Fruit fly (Drosophila melanogaster) whole organism, embryonic: ENCODE results near the gene CG34300.

Source experiments
- CG11398 ChIP-seq: fragments of 200-800 bp; sonication (Bioruptor generic); optimal IDR thresholded peaks from 2 replicates; lab custom pipeline; 2016; ENCODE audit warnings: missing biosample characterization, missing genetic modification characterization
- CG12659 ChIP-seq: fragments of 200-800 bp; sonication (Bioruptor generic); optimal IDR thresholded peaks from 3 replicates; lab custom pipeline; 2017; ENCODE audit warnings: mild to moderate bottlenecking, missing biosample characterization, missing genetic modification reagents, missing genetic modification characterization
- CG15073 ChIP-seq: fragments of 200-800 bp; sonication (Bioruptor generic); optimal IDR thresholded peaks from 2 replicates; lab custom pipeline; 2016; ENCODE audit warnings: missing biosample characterization, missing genetic modification characterization
- CG1602 ChIP-seq: fragments of 200-800 bp; sonication (Bioruptor generic); optimal IDR thresholded peaks from 3 replicates; lab custom pipeline; 2016; ENCODE audit warnings: missing biosample characterization, missing genetic modification characterization
- CG16779 ChIP-seq: fragments of 200-800 bp; sonication (Bioruptor generic); IDR thresholded peaks from 2 replicates; pipeline ENCODE4 v1.3.6; 2022; ENCODE audit warnings: missing biosample characterization, missing genetic modification characterization
- CG17186 ChIP-seq: fragments of 200-800 bp; sonication (Bioruptor generic); optimal IDR thresholded peaks from 3 replicates; lab custom pipeline; 2017; ENCODE audit warnings: missing biosample characterization, missing genetic modification reagents, missing genetic modification characterization
- CG17568 ChIP-seq: fragments of 200-800 bp; sonication (Bioruptor generic); optimal IDR thresholded peaks from 2 replicates; lab custom pipeline; 2018; ENCODE audit warnings: missing biosample characterization, mild to moderate bottlenecking, missing genetic modification characterization, moderate library complexity
- CG2129 ChIP-seq: fragments of 200-800 bp; sonication (Bioruptor generic); IDR thresholded peaks from 2 replicates; pipeline ENCODE4 v1.3.6; 2022; ENCODE audit warnings: missing biosample characterization, missing genetic modification characterization; ENCODE audit not compliant: partially characterized antibody
- CG2889 ChIP-seq: fragments of 200-800 bp; sonication (Bioruptor generic); IDR thresholded peaks from 3 replicates; pipeline ENCODE4 v1.3.6; 2022; ENCODE audit warnings: missing biosample characterization, missing genetic modification characterization
- CG31441 ChIP-seq: fragments of 200-800 bp; sonication (Bioruptor generic); IDR thresholded peaks from 2 replicates; pipeline ENCODE4 v1.3.6; 2022; ENCODE audit warnings: missing biosample characterization, missing genetic modification characterization
- CG33557 ChIP-seq: fragments of 200-800 bp; sonication (Bioruptor generic); optimal IDR thresholded peaks from 2 replicates; lab custom pipeline; 2019; ENCODE audit warnings: missing biosample characterization, mild to moderate bottlenecking, missing genetic modification characterization, moderate library complexity
- CG3726 ChIP-seq: fragments of 200-800 bp; sonication (Bioruptor generic); IDR thresholded peaks from 3 replicates; pipeline ENCODE4, ENCODE4 v1.3.6; 2022; ENCODE audit warnings: missing biosample characterization, missing genetic modification characterization
- CG3995 ChIP-seq: fragments of 200-800 bp; sonication (Bioruptor generic); optimal IDR thresholded peaks from 3 replicates; lab custom pipeline; 2016; ENCODE audit warnings: missing biosample characterization, missing genetic modification characterization
- CG4328 ChIP-seq: fragments of 200-800 bp; sonication (Bioruptor generic); optimal IDR thresholded peaks from 3 replicates; lab custom pipeline; 2017; ENCODE audit warnings: missing biosample characterization, missing genetic modification reagents, missing genetic modification characterization
- CG43689 ChIP-seq: fragments of 200-800 bp; sonication (Bioruptor generic); IDR thresholded peaks from 2 replicates; pipeline ENCODE4 v1.3.6; 2022; ENCODE audit warnings: missing biosample characterization, missing genetic modification characterization
- CG4404 ChIP-seq: fragments of 200-800 bp; sonication (Bioruptor generic); IDR thresholded peaks from 2 replicates; pipeline ENCODE4 v1.3.6; 2022; ENCODE audit warnings: missing biosample characterization, missing genetic modification characterization
- CG6813 ChIP-seq: fragments of 200-800 bp; sonication (Bioruptor generic); optimal IDR thresholded peaks from 2 replicates; lab custom pipeline; 2017; ENCODE audit warnings: missing biosample characterization, missing genetic modification characterization, mild to moderate bottlenecking, moderate library complexity, missing genetic modification reagents
- Elba2 ChIP-seq: fragments of 200-800 bp; sonication (Bioruptor generic); optimal IDR thresholded peaks from 3 replicates; lab custom pipeline; 2016; ENCODE audit warnings: missing biosample characterization, missing genetic modification characterization
- Gug ChIP-seq: fragments of 200-800 bp; sonication (Bioruptor generic); IDR thresholded peaks from 4 replicates; pipeline ENCODE4 v1.3.6; 2022; ENCODE audit warnings: missing biosample characterization, missing genetic modification characterization
- HLH3B ChIP-seq: fragments of 200-800 bp; sonication (Bioruptor generic); IDR thresholded peaks from 2 replicates; pipeline ENCODE4 v1.3.6; 2022; ENCODE audit warnings: missing biosample characterization, missing genetic modification characterization
- Hr39 ChIP-seq: fragments of >200 bp; optimal IDR thresholded peaks from 2 replicates; lab custom pipeline; 2017
- Mes4 ChIP-seq: fragments of 200-800 bp; sonication (Bioruptor generic); optimal IDR thresholded peaks from 2 replicates; lab custom pipeline; 2016; ENCODE audit warnings: missing biosample characterization, missing genetic modification characterization
- NFAT ChIP-seq: fragments of 200-800 bp; sonication (Bioruptor generic); IDR thresholded peaks from 2 replicates; pipeline ENCODE4 v1.3.6; 2022; ENCODE audit warnings: missing biosample characterization, missing genetic modification characterization
- Poxn ChIP-seq: fragments of 200-800 bp; sonication (Bioruptor generic); IDR thresholded peaks from 2 replicates; pipeline ENCODE4 v1.3.6; 2022; ENCODE audit warnings: missing biosample characterization, missing genetic modification characterization
- Scr ChIP-seq: fragments of 200-800 bp; sonication (Bioruptor generic); IDR thresholded peaks from 2 replicates; pipeline ENCODE4 v1.3.6; 2022; ENCODE audit warnings: missing biosample characterization, missing genetic modification characterization; ENCODE audit not compliant: partially characterized antibody
- Spps ChIP-seq: fragments of 200-800 bp; sonication (Bioruptor generic); optimal IDR thresholded peaks from 2 replicates; lab custom pipeline; 2018; ENCODE audit warnings: missing biosample characterization, mild to moderate bottlenecking, missing genetic modification characterization
- Sry-δ ChIP-seq: fragments of 200-800 bp; sonication (Bioruptor generic); optimal IDR thresholded peaks from 2 replicates; lab custom pipeline; 2016; ENCODE audit warnings: missing biosample characterization, missing genetic modification characterization
- Stat92E ChIP-seq, 3 experiments: fragments of >200 bp in 2 of 3; fragments of 200-800 bp in 1 of 3; sonication (Bioruptor generic) in 1 of 3; optimal IDR thresholded peaks; 2 replicates each; lab custom pipeline; 2017 to 2019; ENCODE audit warnings: missing biosample characterization in 3 of 3, missing genetic modification characterization in 3 of 3, mild to moderate bottlenecking in 1 of 3, moderate library complexity in 1 of 3
- bigmax ChIP-seq: fragments of 200-800 bp; sonication (Bioruptor generic); optimal IDR thresholded peaks from 2 replicates; lab custom pipeline; 2018; ENCODE audit warnings: missing biosample characterization, mild to moderate bottlenecking, missing genetic modification characterization
- bsh ChIP-seq, 2 experiments: fragments of 200-800 bp; sonication (Bioruptor generic); optimal IDR thresholded peaks; 2 replicates each; lab custom pipeline; 2017 to 2018; ENCODE audit warnings: mild to moderate bottlenecking in 2 of 2, missing biosample characterization in 2 of 2, missing genetic modification characterization in 2 of 2, moderate library complexity in 1 of 2
- cato ChIP-seq: fragments of 200-800 bp; sonication (Bioruptor generic); optimal IDR thresholded peaks from 2 replicates; lab custom pipeline; 2016; ENCODE audit warnings: missing biosample characterization, missing genetic modification characterization, borderline replicate concordance
- cg ChIP-seq: fragments of 200-800 bp; sonication (Bioruptor generic); optimal IDR thresholded peaks from 3 replicates; lab custom pipeline; 2019; ENCODE audit warnings: missing biosample characterization, mild to moderate bottlenecking, missing genetic modification characterization, moderate library complexity
- chif ChIP-seq, 2 experiments: fragments of 200-800 bp; sonication (Bioruptor generic); optimal IDR thresholded peaks; 3 replicates each; lab custom pipeline; 2016; ENCODE audit warnings: missing biosample characterization in 2 of 2, missing genetic modification characterization in 2 of 2
- chinmo ChIP-seq: fragments of 200-800 bp; sonication (Bioruptor generic); IDR thresholded peaks from 4 replicates; pipeline ENCODE4 v1.3.6; 2022; ENCODE audit warnings: missing biosample characterization, missing genetic modification characterization; ENCODE audit not compliant: partially characterized antibody
- chm ChIP-seq: fragments of 200-800 bp; sonication (Bioruptor generic); IDR thresholded peaks from 2 replicates; pipeline ENCODE4 v1.3.6; 2022; ENCODE audit warnings: missing biosample characterization, missing genetic modification characterization
- cwo ChIP-seq: fragments of 200-800 bp; sonication (Bioruptor generic); optimal IDR thresholded peaks from 3 replicates; lab custom pipeline; 2017; ENCODE audit warnings: missing biosample characterization, missing genetic modification characterization, mild to moderate bottlenecking, moderate library complexity, missing genetic modification reagents
- eyg ChIP-seq: fragments of 200-800 bp; sonication (Bioruptor generic); optimal IDR thresholded peaks from 3 replicates; lab custom pipeline; 2016; ENCODE audit warnings: missing biosample characterization, missing genetic modification characterization
- fd3F ChIP-seq: fragments of 200-800 bp; sonication (Bioruptor generic); optimal IDR thresholded peaks from 2 replicates; lab custom pipeline; 2018; ENCODE audit warnings: missing biosample characterization, mild to moderate bottlenecking, missing genetic modification characterization, moderate library complexity
- jumu ChIP-seq: fragments of 200-800 bp; sonication (Bioruptor generic); optimal IDR thresholded peaks from 3 replicates; lab custom pipeline; 2016; ENCODE audit warnings: missing biosample characterization, missing genetic modification characterization
- klu ChIP-seq: fragments of 200-800 bp; sonication (Bioruptor generic); IDR thresholded peaks from 2 replicates; pipeline ENCODE4 v1.3.6; 2022; ENCODE audit warnings: missing biosample characterization, missing genetic modification characterization
- lilli ChIP-seq: fragments of 200-800 bp; sonication (Bioruptor generic); optimal IDR thresholded peaks from 3 replicates; lab custom pipeline; 2016; ENCODE audit warnings: missing biosample characterization, missing genetic modification characterization
- lov ChIP-seq, 2 experiments: fragments of 200-800 bp in 1 of 2; fragments of >200 bp in 1 of 2; sonication (Bioruptor generic) in 1 of 2; IDR thresholded peaks in 1 of 2; optimal IDR thresholded peaks in 1 of 2; 2 replicates in 1 of 2; 3 replicates in 1 of 2; pipeline versions ENCODE4 v1.3.6 to Lab custom; 2017 to 2022; ENCODE audit warnings: missing biosample characterization in 1 of 2, missing genetic modification characterization in 1 of 2
- org-1 ChIP-seq: fragments of 200-800 bp; sonication (Bioruptor generic); optimal IDR thresholded peaks from 2 replicates; lab custom pipeline; 2017; ENCODE audit warnings: missing biosample characterization, missing genetic modification characterization
- pan ChIP-seq, 4 experiments: fragments of >200 bp in 3 of 4; fragments of 200-800 bp in 1 of 4; sonication (Bioruptor generic) in 1 of 4; optimal IDR thresholded peaks in 3 of 4; IDR thresholded peaks in 1 of 4; 2 replicates each; pipeline versions ENCODE4 v1.3.6 to Lab custom; 2017 to 2022; ENCODE audit warnings: missing biosample characterization in 2 of 4, missing genetic modification characterization in 2 of 4, mixed read lengths in 1 of 4
- sens-2 ChIP-seq: fragments of 200-800 bp; sonication (Bioruptor generic); IDR thresholded peaks from 2 replicates; pipeline ENCODE4 v1.3.6; 2022; ENCODE audit warnings: missing biosample characterization, missing genetic modification characterization
- tll ChIP-seq, 2 experiments: fragments of 200-800 bp in 1 of 2; fragments of >200 bp in 1 of 2; sonication (Bioruptor generic) in 1 of 2; optimal IDR thresholded peaks; 2 replicates each; lab custom pipeline; 2017 to 2019; ENCODE audit warnings: missing biosample characterization in 2 of 2, missing genetic modification characterization in 2 of 2, mild to moderate bottlenecking in 1 of 2, moderate library complexity in 1 of 2
- toy ChIP-seq: fragments of 200-800 bp; sonication (Bioruptor generic); IDR thresholded peaks from 2 replicates; pipeline ENCODE4 v1.3.6; 2022; ENCODE audit warnings: missing biosample characterization, missing genetic modification characterization
- trem ChIP-seq: fragments of 200-800 bp; optimal IDR thresholded peaks from 3 replicates; lab custom pipeline; 2019; ENCODE audit warnings: missing biosample characterization, mild to moderate bottlenecking, missing genetic modification characterization, moderate library complexity

Gene CG34300

DNA sequence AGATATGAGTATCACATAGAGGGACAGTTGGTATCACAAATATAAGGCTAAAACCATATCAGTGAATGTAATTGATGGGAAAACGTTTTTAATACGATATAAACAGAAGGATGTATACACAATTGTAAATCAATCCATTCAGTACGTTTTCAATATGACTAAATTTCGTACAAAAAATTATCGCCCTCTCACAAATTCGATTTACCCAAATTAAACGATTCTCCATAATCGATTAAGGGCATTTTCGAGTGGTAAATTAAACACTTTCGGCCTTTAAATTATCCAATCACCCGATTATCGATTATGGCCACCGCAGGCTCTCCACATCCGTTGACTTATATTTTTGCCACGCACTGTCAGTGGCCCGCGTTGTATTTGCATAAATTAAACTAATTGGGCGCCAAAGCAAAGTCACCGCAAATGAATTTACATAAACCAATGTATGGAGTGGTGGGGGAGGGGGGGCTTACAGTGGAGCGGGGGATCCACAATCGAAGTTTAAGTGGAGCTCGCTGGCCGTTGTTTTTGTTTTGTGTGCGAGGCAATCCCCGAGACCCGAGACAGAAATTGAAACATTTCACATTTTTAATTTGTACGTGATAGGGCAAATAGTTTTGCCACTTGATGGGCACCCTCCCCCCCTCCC lies 1.4 kb downstream of the CG34300 start (continued):
- TF ChIP-seq Stat92E (GFP tag; optimal IDR thresholded peaks at IDR 0.05; lab: Kevin White, UChicago) (no peak), cato (GFP tag; lab: Kevin White, UChicago) (no peak), CG33557 (GFP tag; lab: Kevin White, UChicago) (no peak), Scr (GFP tag; lab: Robert Waterston, UW) (no peak), HLH3B (GFP tag; lab: Robert Waterston, UW) (peak; percentile 26; the same call in 1 of the 2 replicates), cg (GFP tag; lab: Kevin White, UChicago) (no peak), CG2129 (GFP tag; lab: Robert Waterston, UW) (no peak), CG3995 (peak; percentile 5), CG17186 (no peak), lov (optimal IDR thresholded peaks at IDR 0.05; lab: Kevin White, UChicago) (no peak), lov (GFP tag; IDR thresholded peaks at IDR 0.05; lab: Robert Waterston, UW) (no peak), Mes4 (GFP tag; lab: Kevin White, UChicago) (no peak), org-1 (GFP tag; lab: Kevin White, UChicago) (peak; percentile 46), CG4328 (no peak), CG16779 (no peak), Gug (GFP tag; lab: Robert Waterston, UW) (no peak; the same call in 3 of the 4 replicates), fd3F (peak; percentile 36), CG15073 (no peak), bsh (GFP tag; optimal IDR thresholded peaks at IDR 0.05; lab: Kevin White, UChicago) (no peak), Spps (tag; lab: Kevin White, UChicago) (no peak), CG12659 (GFP tag; lab: Kevin White, UChicago) (peak; percentile 65), pan (optimal IDR thresholded peaks at IDR 0.05; lab: Kevin White, UChicago) (no peak), pan (GFP tag; optimal IDR thresholded peaks at IDR 0.05 in 1 of 2, IDR thresholded peaks at IDR 0.05 in 1 of 2) (peak in 1 of 2 experiments; percentile 35), CG2889 (GFP tag; lab: Robert Waterston, UW) (no peak), CG17568 (no peak), CG1602 (GFP tag; lab: Kevin White, UChicago) (peak; percentile 19), jumu (GFP tag; lab: Kevin White, UChicago) (no peak), bigmax (GFP tag; lab: Kevin White, UChicago) (no peak), CG4404 (no peak), CG31441 (peak; percentile 53), lilli (GFP tag; lab: Kevin White, UChicago) (peak; percentile 56), CG6813 (GFP tag; lab: Kevin White, UChicago) (peak; percentile 10), CG3726 (GFP tag; lab: Robert Waterston, UW) (no peak), trem (tag; lab: Kevin White, UChicago) (no peak), Elba2 (no peak), chm (no peak), toy (GFP tag; lab: Robert Waterston, UW) (no peak), CG43689 (GFP tag; lab: Robert Waterston, UW) (no peak), tll (GFP tag; optimal IDR thresholded peaks at IDR 0.05; lab: Kevin White, UChicago) (no peak), chif (GFP tag; optimal IDR thresholded peaks at IDR 0.05; lab: Kevin White, UChicago) (no peak), klu (no peak; the same call in 1 of the 2 replicates), NFAT (GFP tag; lab: Robert Waterston, UW) (0 out of 2 replicates have a peak, but pooled peaks have one; percentile 1), Poxn (GFP tag; lab: Robert Waterston, UW) (no peak), eyg (GFP tag; lab: Kevin White, UChicago) (peak; percentile 28), Sry-δ (no peak), chinmo (GFP tag; lab: Robert Waterston, UW) (peak; percentile 75; the same call in 3 of the 4 replicates), cwo (GFP tag; lab: Kevin White, UChicago) (peak; percentile 63), Hr39 (lab: Kevin White, UChicago) (no peak), CG11398 (GFP tag; lab: Kevin White, UChicago) (peak; percentile 21), sens-2 (no peak)
